Worm (Caenorhabditis elegans) whole organism, mixed stage, embryonic: ENCODE results near the gene K09E9.7.
A peak's percentile ranks its signal among the peaks of the same experiment; 100 is the strongest.

Experiments
- M03D4.4 ChIP-seq: sonication (generic microtip); optimal IDR thresholded peaks from 2 replicates; lab custom pipeline; 2017; ENCODE audit warnings: mild to moderate bottlenecking, missing genetic modification characterization, missing compliant biosample characterization
- bed-3 ChIP-seq: fragments of 200-800 bp; sonication (Bioruptor generic); optimal IDR thresholded peaks from 3 replicates; lab custom pipeline; 2018; ENCODE audit warnings: mild to moderate bottlenecking, missing genetic modification characterization, moderate library complexity, missing compliant biosample characterization
- blmp-1 ChIP-seq: fragments of 150-350 bp; optimal IDR thresholded peaks from 2 replicates; lab custom pipeline; 2014; ENCODE audit warnings: missing biosample characterization, missing genetic modification characterization
- ceh-39 ChIP-seq: fragments of 150-350 bp; optimal IDR thresholded peaks from 2 replicates; lab custom pipeline; 2014; ENCODE audit warnings: missing biosample characterization, missing genetic modification characterization
- ces-1 ChIP-seq: fragments of 150-350 bp; optimal IDR thresholded peaks from 2 replicates; lab custom pipeline; 2014; ENCODE audit warnings: missing biosample characterization, missing genetic modification reagents, missing genetic modification characterization
- cnd-1 ChIP-seq: fragments of 200-800 bp; sonication (Bioruptor generic); optimal IDR thresholded peaks from 2 replicates; lab custom pipeline; 2018; ENCODE audit warnings: mild to moderate bottlenecking, missing genetic modification characterization, missing compliant biosample characterization
- drap-1 ChIP-seq: fragments of 200-800 bp; sonication (Bioruptor generic); optimal IDR thresholded peaks from 3 replicates; lab custom pipeline; 2018; ENCODE audit warnings: mild to moderate bottlenecking, missing genetic modification characterization, missing compliant biosample characterization
- elt-1 ChIP-seq: sonication (generic microtip); optimal IDR thresholded peaks from 2 replicates; lab custom pipeline; 2017; ENCODE audit warnings: missing genetic modification characterization, mild to moderate bottlenecking, missing compliant biosample characterization, antibody characterized with exemption, moderate library complexity, borderline replicate concordance; ENCODE audit not compliant: insufficient read depth
- elt-3 ChIP-seq: fragments of 150-350 bp; optimal IDR thresholded peaks from 2 replicates; lab custom pipeline; 2014; ENCODE audit warnings: missing biosample characterization, missing genetic modification characterization
- flh-1 ChIP-seq: fragments of 200-800 bp; sonication (Bioruptor generic); optimal IDR thresholded peaks from 2 replicates; lab custom pipeline; 2018; ENCODE audit warnings: mild to moderate bottlenecking, missing genetic modification characterization, moderate library complexity, missing compliant biosample characterization
- ham-2 ChIP-seq: fragments of 200-800 bp; sonication (Bioruptor generic); optimal IDR thresholded peaks from 2 replicates; lab custom pipeline; 2018; ENCODE audit warnings: mild to moderate bottlenecking, missing genetic modification characterization, missing compliant biosample characterization
- hlh-1 ChIP-seq: fragments of 150-350 bp; optimal IDR thresholded peaks from 2 replicates; lab custom pipeline; 2014; ENCODE audit warnings: missing biosample characterization, missing genetic modification reagents, missing genetic modification characterization
- lin-13 ChIP-seq: fragments of 150-350 bp; optimal IDR thresholded peaks from 2 replicates; lab custom pipeline; 2014; ENCODE audit warnings: missing biosample characterization, missing genetic modification characterization
- lin-32 ChIP-seq: fragments of 200-800 bp; sonication (Bioruptor generic); optimal IDR thresholded peaks from 2 replicates; lab custom pipeline; 2018; ENCODE audit warnings: mild to moderate bottlenecking, missing genetic modification characterization, missing compliant biosample characterization
- lsy-2 ChIP-seq: fragments of 150-350 bp; optimal IDR thresholded peaks from 2 replicates; lab custom pipeline; 2014; ENCODE audit warnings: missing biosample characterization, missing genetic modification characterization
- mab-5 ChIP-seq: fragments of 150-350 bp; optimal IDR thresholded peaks from 2 replicates; lab custom pipeline; 2014; ENCODE audit warnings: missing biosample characterization, missing genetic modification characterization
- mep-1 ChIP-seq: fragments of 150-350 bp; optimal IDR thresholded peaks from 2 replicates; lab custom pipeline; 2017; ENCODE audit warnings: missing biosample characterization, missing genetic modification reagents, missing genetic modification characterization, inconsistent platforms
- mls-2 ChIP-seq: sonication (generic microtip); optimal IDR thresholded peaks from 2 replicates; lab custom pipeline; 2016; ENCODE audit warnings: mild to moderate bottlenecking, missing genetic modification characterization, moderate library complexity, missing compliant biosample characterization
- nhr-12 ChIP-seq: fragments of 150-350 bp; optimal IDR thresholded peaks from 2 replicates; lab custom pipeline; 2014; ENCODE audit warnings: missing biosample characterization, missing genetic modification characterization
- nhr-2 ChIP-seq: fragments of 150-350 bp; optimal IDR thresholded peaks from 2 replicates; lab custom pipeline; 2014; ENCODE audit warnings: missing biosample characterization, missing genetic modification characterization
- nhr-76 ChIP-seq: sonication (generic microtip); optimal IDR thresholded peaks from 2 replicates; lab custom pipeline; 2017; ENCODE audit warnings: missing biosample characterization, missing genetic modification characterization
- pha-4 ChIP-seq: fragments of 150-350 bp; optimal IDR thresholded peaks from 2 replicates; lab custom pipeline; 2018; ENCODE audit warnings: missing biosample characterization, missing genetic modification reagents, missing genetic modification characterization
- sem-2 ChIP-seq: fragments of 200-800 bp; sonication (Bioruptor generic); optimal IDR thresholded peaks from 2 replicates; lab custom pipeline; 2018; ENCODE audit warnings: mild to moderate bottlenecking, missing genetic modification characterization, missing compliant biosample characterization
- snpc-4 ChIP-seq: fragments of 150-350 bp; optimal IDR thresholded peaks from 2 replicates; lab custom pipeline; 2014; ENCODE audit warnings: missing biosample characterization, missing genetic modification characterization
- sptf-1 ChIP-seq: sonication (generic microtip); optimal IDR thresholded peaks from 2 replicates; lab custom pipeline; 2017; ENCODE audit warnings: mild to moderate bottlenecking, missing genetic modification characterization, moderate library complexity, missing compliant biosample characterization
- tbx-8 ChIP-seq: fragments of 200-800 bp; sonication (Bioruptor generic); optimal IDR thresholded peaks from 2 replicates; lab custom pipeline; 2018; ENCODE audit warnings: mild to moderate bottlenecking, missing genetic modification characterization, moderate library complexity, missing compliant biosample characterization
- unc-120 ChIP-seq: sonication (generic microtip); optimal IDR thresholded peaks from 2 replicates; lab custom pipeline; 2017; ENCODE audit warnings: missing genetic modification characterization, missing compliant biosample characterization; ENCODE audit not compliant: poor library complexity, severe bottlenecking
- unc-62 ChIP-seq: fragments of 150-350 bp; optimal IDR thresholded peaks from 2 replicates; lab custom pipeline; 2014; ENCODE audit warnings: missing biosample characterization, missing genetic modification reagents, missing genetic modification characterization
- zip-8 ChIP-seq: fragments of 150-350 bp; optimal IDR thresholded peaks from 2 replicates; lab custom pipeline; 2014; ENCODE audit warnings: missing biosample characterization, missing genetic modification characterization

K09E9.7 gene

ce11 chrX:15599925-15600324, 40.8 kb upstream of the K09E9.7 start:
- TF ChIP-seq unc-62 = no peak
- no peak for TF ChIP-seq blmp-1 (tag; lab: Kevin White, UChicago)
- TF ChIP-seq ham-2 (GFP tag; lab: Kevin White, UChicago) = no peak
- TF ChIP-seq sptf-1 (tag; lab: Kevin White, UChicago) = no peak
- TF ChIP-seq ceh-39 (tag; lab: Kevin White, UChicago) = no peak
- no peak for TF ChIP-seq sem-2
- no peak for TF ChIP-seq mls-2 (tag; lab: Kevin White, UChicago)
- TF ChIP-seq lin-32 (GFP tag; lab: Kevin White, UChicago) = no peak
- no peak for TF ChIP-seq flh-1 (GFP tag; lab: Kevin White, UChicago)

DNA sequence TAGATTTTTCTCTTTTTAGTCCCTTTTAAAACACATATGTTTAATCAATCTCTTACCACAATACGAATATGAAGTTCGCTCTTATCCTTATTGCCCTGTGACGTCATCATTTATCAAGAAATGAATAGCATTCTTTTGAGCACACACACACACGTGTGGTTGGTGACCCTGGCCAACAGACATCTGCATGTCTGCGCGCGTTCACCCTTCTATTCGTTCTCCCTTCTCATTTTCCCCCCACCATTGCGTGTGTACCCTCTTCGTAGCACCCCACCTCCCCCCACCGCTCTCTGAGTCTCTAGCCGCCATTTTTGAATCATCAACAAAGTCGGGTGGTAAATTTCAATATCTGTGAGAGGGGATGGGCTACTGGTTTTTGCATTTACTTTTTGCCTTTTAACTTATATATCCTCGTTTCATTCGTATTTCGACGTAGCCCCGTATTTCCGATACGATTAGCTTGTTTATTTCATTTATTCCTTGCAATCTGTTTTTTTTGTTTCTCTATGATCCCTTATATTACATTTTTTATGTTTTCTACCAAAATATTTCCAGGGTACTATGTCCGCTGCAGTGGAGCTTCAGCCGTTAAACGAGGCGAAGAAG, 40.1 kb upstream of the K09E9.7 start, which contains the start of gene ent-2:
ent-2 (plus strand) TSS at position 556 of the 606 bp plus-strand sequence.
- no peak for TF ChIP-seq ceh-39 (tag; lab: Kevin White, UChicago)
- TF ChIP-seq M03D4.4 (tag; lab: Kevin White, UChicago) = peak; percentile 34
- peak; percentile 40 for TF ChIP-seq mls-2 (tag; lab: Kevin White, UChicago)
- TF ChIP-seq bed-3 (GFP tag; lab: Kevin White, UChicago) = no peak
- peak; percentile 33 for TF ChIP-seq nhr-2 (tag; lab: Kevin White, UChicago)
- TF ChIP-seq mep-1 (tag; lab: Kevin White, UChicago) = peak; percentile 69
- peak; percentile 13 for TF ChIP-seq cnd-1 (tag; lab: Kevin White, UChicago)
- TF ChIP-seq hlh-1 = peak; percentile 8
- no peak for TF ChIP-seq elt-3 (tag; lab: Kevin White, UChicago)
- peak; percentile 45 for TF ChIP-seq zip-8 (tag; lab: Kevin White, UChicago)
- TF ChIP-seq unc-120 (tag; lab: Kevin White, UChicago) = peak; percentile 11
- no peak for TF ChIP-seq elt-1 (tag; lab: Kevin White, UChicago)
- no peak for TF ChIP-seq nhr-12 (tag; lab: Kevin White, UChicago)
- peak; percentile 16 for TF ChIP-seq ham-2 (GFP tag; lab: Kevin White, UChicago)
- TF ChIP-seq, all 35 proteins: peak for 9

DNA sequence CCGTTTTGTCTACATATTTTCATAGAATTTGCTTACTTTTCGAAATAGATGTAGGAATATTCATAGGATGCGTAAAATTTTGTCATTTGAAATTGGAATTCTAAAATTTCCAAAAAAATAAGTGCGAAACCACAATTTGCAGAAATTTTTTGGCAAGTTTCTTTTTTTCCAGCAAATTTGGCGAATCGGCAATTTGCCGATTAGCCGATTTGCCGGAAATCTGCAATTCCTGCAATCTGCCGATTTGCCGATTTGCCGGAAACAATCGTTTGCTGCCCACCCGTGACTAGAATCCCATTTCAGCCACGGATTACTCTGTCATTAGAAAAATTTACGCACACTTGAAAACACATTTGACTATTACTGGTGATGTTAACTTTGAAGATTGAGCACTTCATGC, 36.5 kb upstream of the K09E9.7 start:
- TF ChIP-seq lsy-2 = no peak
- TF ChIP-seq drap-1 = no peak
- TF ChIP-seq pha-4 = no peak
- TF ChIP-seq elt-3 (tag; lab: Kevin White, UChicago) = no peak
- TF ChIP-seq cnd-1 (tag; lab: Kevin White, UChicago) = no peak
- TF ChIP-seq nhr-76 (tag; lab: Kevin White, UChicago) = no peak
- no peak for TF ChIP-seq unc-62
- TF ChIP-seq hlh-1 = no peak
- no peak for TF ChIP-seq sem-2

ce11 chrX:15606585-15607276, 34.0 kb upstream of the K09E9.7 start, which contains the start of gene rab-14:
Gene rab-14 (minus strand): TSS chrX:15606635.
- TF ChIP-seq blmp-1 (tag; lab: Kevin White, UChicago) = peak; percentile 30
- TF ChIP-seq ces-1 (GFP tag; lab: Kevin White, UChicago) = peak; percentile 47
- peak; percentile 51 for TF ChIP-seq mls-2 (tag; lab: Kevin White, UChicago)
- peak; percentile 70 for TF ChIP-seq mep-1 (tag; lab: Kevin White, UChicago)
- TF ChIP-seq lsy-2 = peak; percentile 14
- peak; percentile 55 for TF ChIP-seq cnd-1 (tag; lab: Kevin White, UChicago)
- TF ChIP-seq snpc-4 (tag; lab: Kevin White, UChicago) = no peak
- TF ChIP-seq tbx-8 (GFP tag; lab: Kevin White, UChicago) = no peak
- peak; percentile 44 for TF ChIP-seq hlh-1
- TF ChIP-seq pha-4 = peak; percentile 79
- TF ChIP-seq ceh-39 (tag; lab: Kevin White, UChicago) = peak; percentile 98
- no peak for TF ChIP-seq mab-5 (tag; lab: Kevin White, UChicago)
- no peak for TF ChIP-seq sem-2
- TF ChIP-seq unc-120 (tag; lab: Kevin White, UChicago) = peak; percentile 69
- peak; percentile 46 for TF ChIP-seq drap-1
- peak; percentile 67 for TF ChIP-seq lin-13 (tag; lab: Kevin White, UChicago)
- TF ChIP-seq M03D4.4 (tag; lab: Kevin White, UChicago) = peak; percentile 44
